Fruit fly (Drosophila melanogaster) whole organism, pupa: ENCODE results near the gene ND-ACP.

Experiments
- CG12605 ChIP-seq: fragments of 200-800 bp; sonication (Bioruptor generic); IDR thresholded peaks from 2 replicates; pipeline ENCODE4 v1.3.6; 2022; ENCODE audit warnings: missing biosample characterization, missing genetic modification characterization
- CG15710 ChIP-seq: fragments of 200-800 bp; sonication (Bioruptor generic); optimal IDR thresholded peaks from 2 replicates; lab custom pipeline; 2018; ENCODE audit warnings: missing biosample characterization, mild to moderate bottlenecking, missing genetic modification characterization, moderate library complexity
- CG8159 ChIP-seq: fragments of 200-800 bp; sonication (Bioruptor generic); optimal IDR thresholded peaks from 3 replicates; lab custom pipeline; 2018; ENCODE audit warnings: missing biosample characterization, mild to moderate bottlenecking, missing genetic modification characterization, moderate library complexity
- CG9948 ChIP-seq: fragments of 200-800 bp; sonication (Bioruptor generic); optimal IDR thresholded peaks from 2 replicates; lab custom pipeline; 2018; ENCODE audit warnings: missing biosample characterization, mild to moderate bottlenecking, missing genetic modification characterization, moderate library complexity
- EcR ChIP-seq: fragments of 200-800 bp; sonication (Bioruptor generic); optimal IDR thresholded peaks from 3 replicates; lab custom pipeline; 2019; ENCODE audit warnings: missing biosample characterization, missing genetic modification characterization, mild to moderate bottlenecking, moderate library complexity, missing genetic modification reagents
- Pif1B ChIP-seq: fragments of 200-800 bp; sonication (Bioruptor generic); optimal IDR thresholded peaks from 3 replicates; lab custom pipeline; 2016; ENCODE audit warnings: missing biosample characterization, missing genetic modification characterization
- fd96Ca ChIP-seq: fragments of 200-800 bp; sonication (Bioruptor generic); IDR thresholded peaks from 3 replicates; pipeline ENCODE4 v1.3.6; 2022; ENCODE audit warnings: missing biosample characterization, missing genetic modification characterization
- gl ChIP-seq: fragments of 200-800 bp; sonication (Bioruptor generic); optimal IDR thresholded peaks from 2 replicates; lab custom pipeline; 2018; ENCODE audit warnings: missing biosample characterization, mild to moderate bottlenecking, missing genetic modification characterization
- rn ChIP-seq: fragments of 200-800 bp; sonication (Bioruptor generic); IDR thresholded peaks from 2 replicates; pipeline ENCODE4 v1.3.6; 2022; ENCODE audit warnings: missing biosample characterization, missing genetic modification characterization

DNA sequence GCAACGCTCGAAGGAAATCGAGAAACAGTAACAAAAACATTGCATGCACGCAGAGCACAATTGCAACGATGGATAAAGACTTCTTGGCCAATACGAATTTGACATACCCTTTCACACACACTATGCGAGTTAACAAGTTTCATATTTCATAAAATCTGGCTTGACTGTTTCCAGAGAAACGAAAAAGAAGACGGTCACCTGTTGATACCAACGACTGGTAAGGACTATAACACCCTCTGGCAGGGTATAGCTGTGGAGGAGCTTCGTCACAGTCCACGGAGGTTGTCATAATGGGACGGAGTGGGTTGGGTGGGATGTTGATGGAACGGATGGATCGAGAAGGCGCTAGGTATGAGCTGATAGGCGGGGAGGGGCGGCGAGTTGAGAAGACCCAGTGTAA lies 18.5 kb downstream of the ND-ACP start:
- peak; percentile 63 for TF ChIP-seq Pif1B (GFP tag; lab: Kevin White, UChicago)
- TF ChIP-seq CG12605 (GFP tag; lab: Robert Waterston, UW) = peak; percentile 75
- peak; percentile 83 for TF ChIP-seq CG15710 (tag; lab: Kevin White, UChicago)
- TF ChIP-seq gl = peak; percentile 64
- TF ChIP-seq CG8159 (tag; lab: Kevin White, UChicago) = peak; percentile 73
- peak; percentile 68 for TF ChIP-seq rn (GFP tag; lab: Robert Waterston, UW)
- TF ChIP-seq CG9948 (tag; lab: Kevin White, UChicago) = peak; percentile 75
- peak; percentile 92 for TF ChIP-seq fd96Ca (GFP tag; lab: Robert Waterston, UW)
- TF ChIP-seq EcR (GFP tag; lab: Kevin White, UChicago) = peak; percentile 36
